Fruit fly (Drosophila melanogaster) whole organism, embryonic: ENCODE data around the gene ab.
A peak's percentile ranks its signal among the peaks of the same experiment; 100 is the strongest.

Experiments used
- Asciz ChIP-seq: fragments of 200-800 bp; sonication (Bioruptor generic); optimal IDR thresholded peaks from 2 replicates; lab custom pipeline; 2017; ENCODE audit warnings: missing biosample characterization, mild to moderate bottlenecking, missing genetic modification characterization, missing genetic modification reagents
- B-H2 ChIP-seq: fragments of 200-800 bp; sonication (Bioruptor generic); optimal IDR thresholded peaks from 2 replicates; lab custom pipeline; 2018; ENCODE audit warnings: missing biosample characterization, mild to moderate bottlenecking, missing genetic modification characterization
- BEAF-32 ChIP-seq: fragments of 200-800 bp; sonication (Bioruptor generic); optimal IDR thresholded peaks from 3 replicates; lab custom pipeline; 2017; ENCODE audit warnings: missing biosample characterization, missing genetic modification characterization, mild to moderate bottlenecking, moderate library complexity, missing genetic modification reagents
- CG10654 ChIP-seq: fragments of 200-800 bp; sonication (Bioruptor generic); optimal IDR thresholded peaks from 2 replicates; lab custom pipeline; 2016; ENCODE audit warnings: missing biosample characterization, missing genetic modification characterization
- CG1233 ChIP-seq: fragments of 200-800 bp; sonication (Bioruptor generic); optimal IDR thresholded peaks from 4 replicates; lab custom pipeline; 2018; ENCODE audit warnings: missing biosample characterization, mild to moderate bottlenecking, missing genetic modification characterization
- CG13894 ChIP-seq: fragments of 200-800 bp; sonication (Bioruptor generic); optimal IDR thresholded peaks from 3 replicates; lab custom pipeline; 2018; ENCODE audit warnings: missing biosample characterization, mild to moderate bottlenecking, missing genetic modification characterization, moderate library complexity
- CG14860 ChIP-seq: fragments of 200-800 bp; sonication (Bioruptor generic); IDR thresholded peaks from 3 replicates; pipeline ENCODE4 v1.3.6; 2022; ENCODE audit warnings: missing biosample characterization, missing genetic modification characterization; ENCODE audit not compliant: partially characterized antibody
- CG16813 ChIP-seq: fragments of 200-800 bp; sonication (Bioruptor generic); IDR thresholded peaks from 3 replicates; pipeline ENCODE4 v1.3.6; 2022; ENCODE audit warnings: missing biosample characterization, missing genetic modification characterization; ENCODE audit not compliant: partially characterized antibody
- CG17186 ChIP-seq: fragments of 200-800 bp; sonication (Bioruptor generic); optimal IDR thresholded peaks from 3 replicates; lab custom pipeline; 2017; ENCODE audit warnings: missing biosample characterization, missing genetic modification reagents, missing genetic modification characterization
- CG17359 ChIP-seq: fragments of 200-800 bp; sonication (Bioruptor generic); optimal IDR thresholded peaks from 3 replicates; lab custom pipeline; 2018; ENCODE audit warnings: missing biosample characterization, mild to moderate bottlenecking, missing genetic modification characterization, moderate library complexity
- CG17912 ChIP-seq: fragments of 200-800 bp; sonication (Bioruptor generic); optimal IDR thresholded peaks from 2 replicates; lab custom pipeline; 2018; ENCODE audit warnings: missing biosample characterization, mild to moderate bottlenecking, missing genetic modification characterization
- CG30020 ChIP-seq: fragments of 200-800 bp; optimal IDR thresholded peaks from 2 replicates; lab custom pipeline; 2019; ENCODE audit warnings: missing biosample characterization, mild to moderate bottlenecking, missing genetic modification characterization, moderate library complexity
- CG33213 ChIP-seq: fragments of 200-800 bp; sonication (Bioruptor generic); optimal IDR thresholded peaks from 3 replicates; lab custom pipeline; 2016; ENCODE audit warnings: missing biosample characterization, missing genetic modification characterization
- CG3726 ChIP-seq: fragments of 200-800 bp; sonication (Bioruptor generic); IDR thresholded peaks from 3 replicates; pipeline ENCODE4, ENCODE4 v1.3.6; 2022; ENCODE audit warnings: missing biosample characterization, missing genetic modification characterization
- CG3995 ChIP-seq: fragments of 200-800 bp; sonication (Bioruptor generic); optimal IDR thresholded peaks from 3 replicates; lab custom pipeline; 2016; ENCODE audit warnings: missing biosample characterization, missing genetic modification characterization
- CG4424 ChIP-seq: fragments of 200-800 bp; sonication (Bioruptor generic); optimal IDR thresholded peaks from 3 replicates; lab custom pipeline; 2016; ENCODE audit warnings: missing biosample characterization, missing genetic modification characterization
- CG4854 ChIP-seq: fragments of 200-800 bp; sonication (Bioruptor generic); optimal IDR thresholded peaks from 2 replicates; lab custom pipeline; 2016; ENCODE audit warnings: missing biosample characterization, missing genetic modification characterization, inconsistent platforms
- CG6175 ChIP-seq: fragments of 200-800 bp; sonication (Bioruptor generic); IDR thresholded peaks from 3 replicates; pipeline ENCODE4 v1.3.6; 2022; ENCODE audit warnings: missing biosample characterization, missing genetic modification characterization
- CG9215 ChIP-seq: fragments of 200-800 bp; sonication (Bioruptor generic); IDR thresholded peaks from 2 replicates; pipeline ENCODE4 v1.3.6; 2022; ENCODE audit warnings: missing biosample characterization, missing genetic modification characterization
- CG9727 ChIP-seq: fragments of 200-800 bp; sonication (Bioruptor generic); optimal IDR thresholded peaks from 3 replicates; lab custom pipeline; 2017; ENCODE audit warnings: missing biosample characterization, mild to moderate bottlenecking, missing genetic modification characterization
- CG9932 ChIP-seq: fragments of 200-800 bp; sonication (Bioruptor generic); IDR thresholded peaks from 2 replicates; pipeline ENCODE4 v1.3.6; 2022; ENCODE audit warnings: missing biosample characterization, missing genetic modification characterization
- CHES-1-like ChIP-seq: fragments of 200-800 bp; sonication (Bioruptor generic); optimal IDR thresholded peaks from 2 replicates; lab custom pipeline; 2016; ENCODE audit warnings: missing biosample characterization, missing genetic modification characterization
- D19A ChIP-seq: fragments of 200-800 bp; optimal IDR thresholded peaks from 3 replicates; lab custom pipeline; 2019; ENCODE audit warnings: missing biosample characterization, mild to moderate bottlenecking, missing genetic modification characterization, moderate library complexity
- Dip2 ChIP-seq: fragments of 200-800 bp; sonication (Bioruptor generic); IDR thresholded peaks from 2 replicates; pipeline ENCODE4 v1.3.6; 2022; ENCODE audit warnings: missing biosample characterization, missing genetic modification characterization
- Drgx ChIP-seq: fragments of 200-800 bp; sonication (Bioruptor generic); IDR thresholded peaks from 2 replicates; pipeline ENCODE4 v1.3.6; 2022; ENCODE audit warnings: missing biosample characterization, missing genetic modification characterization
- Fer2 ChIP-seq: fragments of 200-800 bp; sonication (Bioruptor generic); optimal IDR thresholded peaks from 2 replicates; lab custom pipeline; 2018; ENCODE audit warnings: missing biosample characterization, mild to moderate bottlenecking, missing genetic modification characterization, moderate library complexity
- Gsc ChIP-seq: fragments of 200-800 bp; sonication (Bioruptor generic); IDR thresholded peaks from 2 replicates; pipeline ENCODE4 v1.3.6; 2022; ENCODE audit warnings: missing biosample characterization, missing genetic modification characterization
- H2.0 ChIP-seq: fragments of 200-800 bp; sonication (Bioruptor generic); IDR thresholded peaks from 2 replicates; pipeline ENCODE4 v1.3.6; 2022; ENCODE audit warnings: missing biosample characterization, missing genetic modification characterization
- HLHmδ ChIP-seq: fragments of 200-800 bp; sonication (Bioruptor generic); optimal IDR thresholded peaks from 2 replicates; lab custom pipeline; 2018; ENCODE audit warnings: missing biosample characterization, mild to moderate bottlenecking, missing genetic modification characterization, moderate library complexity
- Mrtf ChIP-seq: fragments of 200-800 bp; sonication (Bioruptor generic); IDR thresholded peaks from 3 replicates; pipeline ENCODE4 v1.3.6; 2022; ENCODE audit warnings: missing biosample characterization, missing genetic modification characterization
- Scr ChIP-seq: fragments of 200-800 bp; sonication (Bioruptor generic); IDR thresholded peaks from 2 replicates; pipeline ENCODE4 v1.3.6; 2022; ENCODE audit warnings: missing biosample characterization, missing genetic modification characterization; ENCODE audit not compliant: partially characterized antibody
- TFAM ChIP-seq: fragments of 200-800 bp; sonication (Bioruptor generic); optimal IDR thresholded peaks from 2 replicates; lab custom pipeline; 2017; ENCODE audit warnings: missing biosample characterization, missing genetic modification characterization, inconsistent platforms
- YL-1 ChIP-seq: fragments of 200-800 bp; sonication (Bioruptor generic); optimal IDR thresholded peaks from 3 replicates; lab custom pipeline; 2017; ENCODE audit warnings: missing biosample characterization, mild to moderate bottlenecking, missing genetic modification characterization
- ab ChIP-seq: fragments of 200-800 bp; sonication (Bioruptor generic); optimal IDR thresholded peaks from 2 replicates; lab custom pipeline; 2016; ENCODE audit warnings: missing biosample characterization, missing genetic modification characterization
- ato ChIP-seq: fragments of 200-800 bp; sonication (Bioruptor generic); IDR thresholded peaks from 2 replicates; pipeline ENCODE4 v1.3.6; 2022; ENCODE audit warnings: missing biosample characterization, missing genetic modification characterization; ENCODE audit not compliant: partially characterized antibody
- corto ChIP-seq: fragments of 200-800 bp; sonication (Bioruptor generic); optimal IDR thresholded peaks from 2 replicates; lab custom pipeline; 2016; ENCODE audit warnings: missing biosample characterization, mild to moderate bottlenecking, missing genetic modification characterization, moderate library complexity
- crp ChIP-seq, 2 experiments: fragments of 200-800 bp; sonication (Bioruptor generic); optimal IDR thresholded peaks; 2 replicates in 1 of 2; 3 replicates in 1 of 2; lab custom pipeline; 2017; ENCODE audit warnings: missing biosample characterization in 2 of 2, missing genetic modification characterization in 2 of 2, mild to moderate bottlenecking in 1 of 2, moderate library complexity in 1 of 2
- cwo ChIP-seq: fragments of 200-800 bp; sonication (Bioruptor generic); optimal IDR thresholded peaks from 3 replicates; lab custom pipeline; 2017; ENCODE audit warnings: missing biosample characterization, missing genetic modification characterization, mild to moderate bottlenecking, moderate library complexity, missing genetic modification reagents
- dmrt11E ChIP-seq: fragments of 200-800 bp; sonication (Bioruptor generic); optimal IDR thresholded peaks from 3 replicates; lab custom pipeline; 2018; ENCODE audit warnings: missing biosample characterization, mild to moderate bottlenecking, missing genetic modification characterization, moderate library complexity
- ems ChIP-seq: fragments of 200-800 bp; sonication (Bioruptor generic); optimal IDR thresholded peaks from 3 replicates; lab custom pipeline; 2016; ENCODE audit warnings: missing biosample characterization, missing genetic modification characterization
- exex ChIP-seq: fragments of 200-800 bp; sonication (Bioruptor generic); optimal IDR thresholded peaks from 4 replicates; lab custom pipeline; 2018; ENCODE audit warnings: missing biosample characterization, mild to moderate bottlenecking, missing genetic modification characterization, moderate library complexity
- gsb ChIP-seq: fragments of 200-800 bp; sonication (Bioruptor generic); IDR thresholded peaks from 2 replicates; pipeline ENCODE4 v1.3.6; 2022; ENCODE audit warnings: missing biosample characterization, missing genetic modification characterization
- h ChIP-seq: fragments of >200 bp; optimal IDR thresholded peaks from 2 replicates; lab custom pipeline; 2017
- hbn ChIP-seq: fragments of 200-800 bp; sonication (Bioruptor generic); IDR thresholded peaks from 2 replicates; pipeline ENCODE4 v1.3.6; 2022; ENCODE audit warnings: missing biosample characterization, missing genetic modification characterization; ENCODE audit not compliant: partially characterized antibody
- her ChIP-seq: fragments of 200-800 bp; sonication (Bioruptor generic); optimal IDR thresholded peaks from 2 replicates; lab custom pipeline; 2016; ENCODE audit warnings: missing biosample characterization, missing genetic modification characterization
- hkb ChIP-seq, 2 experiments: fragments of 200-800 bp in 1 of 2; fragments of >200 bp in 1 of 2; sonication (Bioruptor generic) in 1 of 2; IDR thresholded peaks in 1 of 2; optimal IDR thresholded peaks in 1 of 2; 2 replicates each; pipeline versions ENCODE4 v1.3.6 to Lab custom; 2017 to 2022; ENCODE audit warnings: missing biosample characterization in 1 of 2, missing genetic modification characterization in 1 of 2
- kni ChIP-seq: fragments of 200-800 bp; sonication (Bioruptor generic); optimal IDR thresholded peaks from 3 replicates; lab custom pipeline; 2017; ENCODE audit warnings: mild to moderate bottlenecking, missing biosample characterization, missing genetic modification reagents, missing genetic modification characterization
- p53 ChIP-seq: fragments of 200-800 bp; sonication (Bioruptor generic); optimal IDR thresholded peaks from 2 replicates; lab custom pipeline; 2016; ENCODE audit warnings: missing biosample characterization, missing genetic modification characterization
- pfk ChIP-seq: fragments of 200-800 bp; sonication (Bioruptor generic); optimal IDR thresholded peaks from 2 replicates; lab custom pipeline; 2018; ENCODE audit warnings: missing biosample characterization, mild to moderate bottlenecking, missing genetic modification characterization, moderate library complexity
- sob ChIP-seq: fragments of 200-800 bp; sonication (Bioruptor generic); IDR thresholded peaks from 2 replicates; pipeline ENCODE4 v1.3.6; 2022; ENCODE audit warnings: missing biosample characterization, missing genetic modification characterization
- stwl ChIP-seq: fragments of 200-800 bp; sonication (Bioruptor generic); optimal IDR thresholded peaks from 3 replicates; lab custom pipeline; 2018; ENCODE audit warnings: missing biosample characterization, mild to moderate bottlenecking, missing genetic modification characterization, moderate library complexity

ab gene

DNA sequence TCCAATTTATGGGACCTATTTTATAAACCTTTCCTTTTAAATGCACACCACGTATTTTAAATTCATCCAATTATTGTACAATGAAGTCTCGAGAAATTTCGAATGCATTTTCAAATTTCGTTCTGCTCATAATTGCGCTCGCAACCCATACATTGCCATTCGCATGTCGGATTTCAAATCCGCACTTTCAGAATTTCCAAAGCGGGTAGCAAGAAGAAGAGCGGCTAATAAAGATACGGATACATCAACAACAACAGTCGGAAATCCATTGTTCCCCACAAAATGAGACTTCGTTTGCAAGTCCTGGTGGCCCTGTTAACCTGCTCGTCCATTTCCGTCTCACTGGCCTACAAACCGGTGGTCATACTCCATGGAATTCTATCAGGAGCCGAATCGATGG lies 69.6 kb downstream of the ab start, which contains the start of gene Ppt2 (continued):
- TF ChIP-seq her (GFP tag; lab: Kevin White, UChicago) (peak; percentile 100), Asciz (no peak), CG1233 (GFP tag; lab: Kevin White, UChicago) (no peak), CG6175 (GFP tag; lab: Robert Waterston, UW) (no peak), HLHmδ (GFP tag; lab: Kevin White, UChicago) (no peak), H2.0 (GFP tag; lab: Robert Waterston, UW) (no peak), h (lab: Kevin White, UChicago) (no peak), Fer2 (tag; lab: Kevin White, UChicago) (no peak), D19A (no peak), gsb (GFP tag; lab: Robert Waterston, UW) (no peak), Mrtf (no peak), B-H2 (GFP tag; lab: Kevin White, UChicago) (no peak), CG3726 (GFP tag; lab: Robert Waterston, UW) (no peak), CG4854 (GFP tag; lab: Kevin White, UChicago) (no peak), CG30020 (peak; percentile 5), BEAF-32 (peak; percentile 32), ems (GFP tag; lab: Kevin White, UChicago) (no peak), sob (GFP tag; lab: Robert Waterston, UW) (peak; percentile 52; the same call in 1 of the 2 replicates), crp (GFP tag; optimal IDR thresholded peaks at IDR 0.05; lab: Kevin White, UChicago) (no peak), p53 (GFP tag; lab: Kevin White, UChicago) (no peak), Drgx (GFP tag; lab: Robert Waterston, UW) (no peak), exex (tag; lab: Kevin White, UChicago) (no peak), CG17912 (GFP tag; lab: Kevin White, UChicago) (no peak), Dip2 (no peak), TFAM (no peak), CHES-1-like (GFP tag; lab: Kevin White, UChicago) (peak; percentile 57), stwl (tag; lab: Kevin White, UChicago) (peak; percentile 65), hkb (optimal IDR thresholded peaks at IDR 0.05; lab: Kevin White, UChicago) (no peak), hkb (GFP tag; IDR thresholded peaks at IDR 0.05; lab: Robert Waterston, UW) (no peak), CG14860 (GFP tag; lab: Robert Waterston, UW) (no peak), cwo (GFP tag; lab: Kevin White, UChicago) (no peak), Scr (GFP tag; lab: Robert Waterston, UW) (peak; percentile 21; the same call in 1 of the 2 replicates), CG17359 (tag; lab: Kevin White, UChicago) (no peak), Gsc (GFP tag; lab: Robert Waterston, UW) (no peak), CG17186 (GFP tag; lab: Kevin White, UChicago) (no peak), CG33213 (GFP tag; lab: Kevin White, UChicago) (no peak), CG9215 (no peak), YL-1 (GFP tag; lab: Kevin White, UChicago) (peak; percentile 82), ab (no peak), kni (GFP tag; lab: Kevin White, UChicago) (no peak), ato (GFP tag; lab: Robert Waterston, UW) (no peak), CG3995 (no peak), CG16813 (GFP tag; lab: Robert Waterston, UW) (no peak), CG13894 (tag; lab: Kevin White, UChicago) (no peak), dmrt11E (tag; lab: Kevin White, UChicago) (no peak), CG9727 (GFP tag; lab: Kevin White, UChicago) (no peak), CG10654 (GFP tag; lab: Kevin White, UChicago) (no peak), hbn (GFP tag; lab: Robert Waterston, UW) (no peak), pfk (GFP tag; lab: Kevin White, UChicago) (no peak), corto (GFP tag; lab: Kevin White, UChicago) (no peak), CG9932 (no peak), CG4424 (GFP tag; lab: Kevin White, UChicago) (no peak)
